Worm (Caenorhabditis elegans) whole organism, L1 larva: ENCODE data around the gene cdc-14.
"Not testable (repeated sequence)": the region's sequence is repeated elsewhere in the genome, so short reads cannot be mapped to it uniquely, and the experiment has no call there.

Experiments used
- C16A3.4 ChIP-seq: fragments of 150-350 bp; optimal IDR thresholded peaks from 2 replicates; lab custom pipeline; 2014; ENCODE audit warnings: missing biosample characterization, missing genetic modification characterization
- ama-1 ChIP-seq: fragments of 150-350 bp; optimal IDR thresholded peaks from 2 replicates; lab custom pipeline; 2014
- fkh-10 ChIP-seq: sonication (generic microtip); optimal IDR thresholded peaks from 2 replicates; lab custom pipeline; 2017; ENCODE audit warnings: missing biosample characterization, missing genetic modification reagents, missing genetic modification characterization
- fos-1 ChIP-seq: fragments of 150-350 bp; optimal IDR thresholded peaks from 2 replicates; lab custom pipeline; 2014; ENCODE audit warnings: missing biosample characterization, missing genetic modification characterization
- hlh-4 ChIP-seq: sonication (generic microtip); optimal IDR thresholded peaks from 2 replicates; lab custom pipeline; 2016; ENCODE audit warnings: mild to moderate bottlenecking, missing genetic modification characterization, missing compliant biosample characterization
- irx-1 ChIP-seq: sonication (generic microtip); optimal IDR thresholded peaks from 2 replicates; lab custom pipeline; 2016; ENCODE audit warnings: missing genetic modification characterization, missing compliant biosample characterization
- isw-1 ChIP-seq: fragments of 200-800 bp; sonication (Bioruptor generic); IDR thresholded peaks from 2 replicates; pipeline ENCODE4 v1.3.6; 2022; ENCODE audit warnings: missing genetic modification characterization, missing compliant biosample characterization
- mdl-1 ChIP-seq, 2 experiments: fragments of 150-350 bp; optimal IDR thresholded peaks; 2 replicates each; lab custom pipeline; 2014 to 2017; ENCODE audit warnings: missing biosample characterization in 2 of 2, missing genetic modification characterization in 2 of 2, inconsistent platforms in 1 of 2
- mef-2 ChIP-seq: fragments of 150-350 bp; optimal IDR thresholded peaks from 2 replicates; lab custom pipeline; 2014; ENCODE audit warnings: missing biosample characterization, missing genetic modification characterization
- mep-1 ChIP-seq: fragments of 150-350 bp; optimal IDR thresholded peaks from 2 replicates; lab custom pipeline; 2014; ENCODE audit warnings: missing biosample characterization, missing genetic modification characterization
- nhr-19 ChIP-seq: fragments of 200-800 bp; sonication (Bioruptor generic); conservative IDR thresholded peaks from 2 replicates; pipeline ENCODE4 v1.3.6; 2022; ENCODE audit warnings: missing genetic modification characterization, missing compliant biosample characterization
- nhr-20 ChIP-seq: sonication (generic microtip); optimal IDR thresholded peaks from 2 replicates; lab custom pipeline; 2016; ENCODE audit warnings: mild to moderate bottlenecking, missing genetic modification characterization, missing compliant biosample characterization
- nhr-90 ChIP-seq: sonication (generic microtip); optimal IDR thresholded peaks from 2 replicates; lab custom pipeline; 2016; ENCODE audit warnings: mild to moderate bottlenecking, missing genetic modification characterization, missing compliant biosample characterization; ENCODE audit not compliant: poor library complexity
- pqm-1 ChIP-seq: sonication (generic microtip); optimal IDR thresholded peaks from 3 replicates; lab custom pipeline; 2017; ENCODE audit warnings: missing biosample characterization, missing genetic modification characterization
- rnt-1 ChIP-seq: sonication (generic microtip); optimal IDR thresholded peaks from 2 replicates; lab custom pipeline; 2016; ENCODE audit warnings: mild to moderate bottlenecking, missing genetic modification characterization, moderate library complexity, missing compliant biosample characterization
- snu-23 ChIP-seq: sonication (generic microtip); optimal IDR thresholded peaks from 2 replicates; lab custom pipeline; 2016; ENCODE audit warnings: missing genetic modification characterization, missing compliant biosample characterization
- sptf-1 ChIP-seq: fragments of 150-350 bp; optimal IDR thresholded peaks from 2 replicates; lab custom pipeline; 2014; ENCODE audit warnings: missing biosample characterization, missing genetic modification characterization
- swsn-7 ChIP-seq: sonication (generic microtip); optimal IDR thresholded peaks from 2 replicates; lab custom pipeline; 2016; ENCODE audit warnings: missing genetic modification characterization, missing compliant biosample characterization
- unc-130 ChIP-seq: fragments of 150-350 bp; optimal IDR thresholded peaks from 2 replicates; lab custom pipeline; 2017; ENCODE audit warnings: missing biosample characterization, missing genetic modification characterization, inconsistent platforms
- unc-86 ChIP-seq: sonication (generic microtip); optimal IDR thresholded peaks from 2 replicates; lab custom pipeline; 2016; ENCODE audit warnings: missing genetic modification characterization, missing compliant biosample characterization
- vab-15 ChIP-seq: sonication (generic microtip); optimal IDR thresholded peaks from 2 replicates; lab custom pipeline; 2017; ENCODE audit warnings: missing genotype, mild to moderate bottlenecking, missing genetic modification characterization, missing compliant biosample characterization
- xbp-1 ChIP-seq: sonication (generic microtip); optimal IDR thresholded peaks from 2 replicates; lab custom pipeline; 2016; ENCODE audit warnings: missing genetic modification characterization, missing compliant biosample characterization
- zag-1 ChIP-seq: fragments of 150-350 bp; optimal IDR thresholded peaks from 2 replicates; lab custom pipeline; 2014; ENCODE audit warnings: missing biosample characterization, missing genetic modification characterization
- ztf-11 ChIP-seq, 2 experiments: sonication (generic microtip); optimal IDR thresholded peaks; 2 replicates each; lab custom pipeline; 2016 to 2017; ENCODE audit warnings: missing genetic modification characterization in 2 of 2, missing biosample characterization in 1 of 2, missing compliant biosample characterization in 1 of 2

Gene cdc-14

DNA sequence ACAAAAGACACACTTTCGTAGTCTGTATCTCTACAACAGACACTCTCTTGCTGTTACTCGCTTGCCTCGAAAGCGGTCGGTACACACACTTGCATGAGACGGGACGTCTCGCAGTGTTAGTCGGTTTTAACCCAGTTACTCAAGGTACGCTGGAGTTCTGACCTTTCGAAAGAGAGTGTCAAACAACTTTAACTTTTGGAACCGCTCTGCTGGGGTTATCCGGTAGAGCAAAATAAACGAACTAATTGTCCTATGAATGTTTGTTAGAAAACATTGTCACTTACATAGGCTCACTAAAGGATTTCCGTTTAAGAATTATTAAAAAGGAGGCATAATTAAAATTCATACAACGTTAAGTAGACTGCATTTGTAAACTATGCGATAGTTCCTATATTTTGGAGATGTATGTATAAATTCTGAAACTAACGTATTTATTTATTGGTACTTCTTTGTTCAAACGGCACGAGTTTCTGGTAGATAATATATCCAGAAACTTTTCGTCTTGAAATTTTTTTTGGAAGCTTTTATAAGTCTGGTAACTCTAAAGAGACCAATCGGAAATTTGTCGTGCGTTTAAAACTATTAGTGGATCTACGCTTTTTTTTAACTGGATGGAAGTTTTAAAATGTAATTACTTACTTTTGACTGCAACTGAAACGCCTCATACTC lies 49.6 kb downstream of the cdc-14 start (continued):
- peak; percentile 100 for TF ChIP-seq swsn-7 (tag; lab: Kevin White, UChicago)
- TF ChIP-seq mdl-1 (tag; optimal IDR thresholded peaks at IDR 0.05; lab: Kevin White, UChicago), result peak; percentile 38 to 93
- peak; percentile 98 for TF ChIP-seq unc-130 (tag; lab: Kevin White, UChicago)
- peak; percentile 99 for TF ChIP-seq irx-1 (tag; lab: Kevin White, UChicago)
- peak; percentile 87 for TF ChIP-seq vab-15 (tag; lab: Kevin White, UChicago)
- TF ChIP-seq C16A3.4 (tag; lab: Kevin White, UChicago), result peak; percentile 99
- peak; percentile 98 for TF ChIP-seq unc-86 (tag; lab: Kevin White, UChicago)
- TF ChIP-seq xbp-1 (tag; lab: Kevin White, UChicago), result peak; percentile 98
- peak; percentile 97 for TF ChIP-seq fos-1 (tag; lab: Kevin White, UChicago)
- TF ChIP-seq ama-1, result peak; percentile 100
- TF ChIP-seq nhr-20, result peak; percentile 100
- TF ChIP-seq, all 84 proteins: peak for 81

DNA sequence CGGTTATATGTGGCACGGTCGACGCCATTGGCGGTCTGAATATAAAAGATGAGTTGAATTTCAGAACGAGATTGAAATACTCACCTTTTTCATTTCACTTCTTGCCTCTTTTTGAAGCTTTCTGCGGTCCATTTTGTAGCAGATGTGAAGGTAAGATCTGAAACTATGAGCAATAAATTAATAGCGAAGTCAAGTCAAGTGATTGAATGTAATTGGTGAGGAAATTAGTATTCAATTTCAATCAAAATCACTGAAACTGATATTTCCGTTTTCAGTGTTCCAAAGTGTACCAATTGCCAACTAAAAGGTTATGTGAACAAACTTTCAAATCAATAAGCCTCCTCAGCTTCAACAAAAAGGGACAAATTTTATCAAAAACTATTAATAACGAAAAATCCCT lies 51.5 kb downstream of the cdc-14 start, which contains the start of gene C17C3.24:
Gene C17C3.24 (minus strand): TSS at position 101 of the 400 bp plus-strand sequence.
- TF ChIP-seq ztf-11 (tag; optimal IDR thresholded peaks at IDR 0.05; lab: Kevin White, UChicago), result no peak
- TF ChIP-seq isw-1, result no peak
- no peak for TF ChIP-seq mep-1 (tag; lab: Kevin White, UChicago)
- TF ChIP-seq rnt-1 (tag; lab: Kevin White, UChicago), result no peak
- no peak for TF ChIP-seq nhr-19 (GFP tag; lab: Robert Waterston, UW)
- TF ChIP-seq sptf-1 (tag; lab: Kevin White, UChicago), result no peak
- TF ChIP-seq snu-23 (GFP tag; lab: Kevin White, UChicago), result no peak
- no peak for TF ChIP-seq mef-2 (tag; lab: Kevin White, UChicago)
- TF ChIP-seq nhr-90 (tag; lab: Kevin White, UChicago), result no peak
- TF ChIP-seq zag-1, result no peak
- no peak for TF ChIP-seq unc-130 (tag; lab: Kevin White, UChicago)
- no peak for TF ChIP-seq pqm-1 (tag; lab: Kevin White, UChicago)

DNA sequence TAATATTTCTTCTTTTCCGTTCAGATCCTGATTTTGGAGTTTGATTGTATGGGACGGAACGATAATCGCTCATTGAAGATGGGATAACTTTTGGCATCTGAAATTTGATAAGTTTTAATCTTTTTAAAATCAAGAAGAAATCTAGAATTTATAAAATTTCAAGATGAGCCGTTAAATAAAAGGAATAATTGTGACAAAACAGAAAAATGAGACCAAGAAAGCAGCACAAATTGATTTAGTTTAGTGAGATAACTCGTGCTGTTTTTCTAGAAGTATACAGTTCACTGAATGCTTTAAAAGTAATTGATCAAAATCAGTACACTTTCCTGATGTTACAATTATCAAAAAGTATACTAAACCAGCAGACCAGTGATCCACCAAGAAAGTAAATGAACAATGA lies 53.1 kb downstream of the cdc-14 start, which contains the start of gene hlh-27:
Gene hlh-27 (minus strand): TSS at position 101 of the 400 bp plus-strand sequence.
- TF ChIP-seq hlh-4 (tag; lab: Kevin White, UChicago); mef-2 (tag; lab: Kevin White, UChicago); fkh-10 (GFP tag; lab: Kevin White, UChicago): not testable (repeated sequence)
